1 fruit fly cellular context compared by ENCODE assay signal in the genomic region with DNA sequence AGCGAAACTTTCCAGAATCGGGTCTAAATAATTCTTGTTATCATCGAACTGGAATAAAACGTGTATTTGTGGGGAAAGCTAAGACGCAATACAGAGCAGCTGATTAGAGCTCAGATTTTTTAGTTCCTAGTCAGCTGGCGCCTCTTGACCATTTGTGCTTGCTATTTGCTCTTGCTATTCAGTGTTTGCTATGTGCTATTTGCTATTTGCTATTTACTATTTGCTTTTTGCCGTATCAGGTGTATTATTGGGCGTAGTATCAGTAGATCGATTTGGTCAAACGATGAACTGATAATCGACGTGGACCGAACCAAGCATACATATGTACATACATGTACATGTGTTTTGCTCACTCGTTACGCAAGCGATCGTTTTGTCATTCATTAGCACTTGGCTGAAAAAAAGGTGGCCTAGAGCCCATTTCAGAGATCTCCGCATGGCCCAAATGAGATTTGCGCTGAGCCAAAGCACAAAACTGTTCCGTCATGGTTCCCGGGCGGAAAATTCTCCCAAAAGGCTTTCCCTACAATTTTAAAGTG.
A peak's percentile ranks its signal among the peaks of the same experiment; 100 is the strongest.
TF ChIP-seq lines count a peak whose summit lies in the region.

No protein-coding gene starts in this region.

TF ChIP-seq in whole organism, embryonic, 481 proteins besides CTCF, POLR2A, EP300 and RAD21 (continued from another document):
- TF ChIP-seq CG11695 (GFP tag; IDR thresholded peaks at IDR 0.05; lab: Robert Waterston, UW): peak; percentile 65; the same call in 1 of the 3 replicates
- no peak for TF ChIP-seq HmgD (GFP tag; optimal IDR thresholded peaks at IDR 0.05; lab: Kevin White, UChicago)
- peak; percentile 60 for TF ChIP-seq tio (GFP tag; optimal IDR thresholded peaks at IDR 0.05; lab: Kevin White, UChicago)
- no peak for TF ChIP-seq CG4360 (GFP tag; IDR thresholded peaks at IDR 0.05; lab: Robert Waterston, UW)
- no peak for TF ChIP-seq CG15479 (GFP tag; optimal IDR thresholded peaks at IDR 0.05; lab: Kevin White, UChicago)
- no peak for TF ChIP-seq CG8478 (optimal IDR thresholded peaks at IDR 0.05; lab: Kevin White, UChicago)
- TF ChIP-seq CG3995 (GFP tag; optimal IDR thresholded peaks at IDR 0.05; lab: Kevin White, UChicago): no peak
- no peak for TF ChIP-seq CG6683 (GFP tag; optimal IDR thresholded peaks at IDR 0.05; lab: Kevin White, UChicago)
- TF ChIP-seq CG17186 (GFP tag; optimal IDR thresholded peaks at IDR 0.05; lab: Kevin White, UChicago): no peak
- TF ChIP-seq pho (GFP tag; optimal IDR thresholded peaks at IDR 0.05; lab: Kevin White, UChicago): peak; percentile 72
- no peak for TF ChIP-seq CG7745 (tag; optimal IDR thresholded peaks at IDR 0.05; lab: Kevin White, UChicago)
- peak; percentile 80 for TF ChIP-seq CG10543 (GFP tag; optimal IDR thresholded peaks at IDR 0.05; lab: Kevin White, UChicago)
- TF ChIP-seq Atf-2 (GFP tag; optimal IDR thresholded peaks at IDR 0.05; lab: Kevin White, UChicago): no peak
- TF ChIP-seq CG14860 (GFP tag; IDR thresholded peaks at IDR 0.05; lab: Robert Waterston, UW; ENCODE audit: partially characterized antibody): no peak
- no peak for TF ChIP-seq CG11696 (GFP tag; IDR thresholded peaks at IDR 0.05; lab: Robert Waterston, UW)
- peak; percentile 3 for TF ChIP-seq shn (GFP tag; optimal IDR thresholded peaks at IDR 0.05; lab: Kevin White, UChicago)
- TF ChIP-seq dpn (GFP tag; optimal IDR thresholded peaks at IDR 0.05; lab: Kevin White, UChicago): peak in 1 of 2 experiments; percentile 55
- TF ChIP-seq CG10462 (GFP tag; optimal IDR thresholded peaks at IDR 0.05; lab: Kevin White, UChicago): no peak
- TF ChIP-seq corto (GFP tag; optimal IDR thresholded peaks at IDR 0.05; lab: Kevin White, UChicago): no peak
- TF ChIP-seq Kr (GFP tag; optimal IDR thresholded peaks at IDR 0.05; lab: Kevin White, UChicago): no peak
- peak; percentile 63 for TF ChIP-seq gem (tag; optimal IDR thresholded peaks at IDR 0.05; lab: Kevin White, UChicago)
- no peak for TF ChIP-seq CG17802 (tag; optimal IDR thresholded peaks at IDR 0.05; lab: Kevin White, UChicago)
- no peak for TF ChIP-seq Eip74EF (GFP tag; optimal IDR thresholded peaks at IDR 0.05; lab: Kevin White, UChicago)
- TF ChIP-seq Dref (GFP tag; IDR thresholded peaks at IDR 0.05; lab: Robert Waterston, UW): no peak
- no peak for TF ChIP-seq gt (GFP tag; IDR thresholded peaks at IDR 0.05; lab: Robert Waterston, UW)
- no peak for TF ChIP-seq Nf-YB (GFP tag; optimal IDR thresholded peaks at IDR 0.05; lab: Kevin White, UChicago)
- TF ChIP-seq CG8765 (GFP tag; IDR thresholded peaks at IDR 0.05; lab: Robert Waterston, UW): no peak
- peak; percentile 22 for TF ChIP-seq Bteb2 (GFP tag; optimal IDR thresholded peaks at IDR 0.05; lab: Kevin White, UChicago)
- no peak for TF ChIP-seq pros (GFP tag; optimal IDR thresholded peaks at IDR 0.05; lab: Kevin White, UChicago)
- no peak for TF ChIP-seq CG14667 (GFP tag; IDR thresholded peaks at IDR 0.05; lab: Robert Waterston, UW)
- TF ChIP-seq Mad (GFP tag; optimal IDR thresholded peaks at IDR 0.05; lab: Kevin White, UChicago): peak; percentile 29
- TF ChIP-seq CG9727 (GFP tag; optimal IDR thresholded peaks at IDR 0.05; lab: Kevin White, UChicago): peak; percentile 53
- 0 out of 3 replicates have a peak, but pooled peaks have one; percentile 21 for TF ChIP-seq z (GFP tag; IDR thresholded peaks at IDR 0.05; lab: Robert Waterston, UW)
- TF ChIP-seq Oaz (GFP tag; IDR thresholded peaks at IDR 0.05; lab: Robert Waterston, UW): no peak
- TF ChIP-seq CG12769 (tag; optimal IDR thresholded peaks at IDR 0.05; lab: Kevin White, UChicago): peak; percentile 74
- peak; percentile 69 for TF ChIP-seq CG18599 (GFP tag; optimal IDR thresholded peaks at IDR 0.05; lab: Kevin White, UChicago)
- TF ChIP-seq Hmx (GFP tag; optimal IDR thresholded peaks at IDR 0.05; lab: Kevin White, UChicago): no peak
- TF ChIP-seq CG3838 (GFP tag; optimal IDR thresholded peaks at IDR 0.05; lab: Kevin White, UChicago): peak; percentile 7
- TF ChIP-seq CG8281 (tag; optimal IDR thresholded peaks at IDR 0.05; lab: Kevin White, UChicago): no peak
- TF ChIP-seq CG12071 (GFP tag; optimal IDR thresholded peaks at IDR 0.05; lab: Kevin White, UChicago): peak; percentile 63
- TF ChIP-seq Hsf (GFP tag; optimal IDR thresholded peaks at IDR 0.05; lab: Kevin White, UChicago): peak; percentile 3
- TF ChIP-seq CG6791 (GFP tag; IDR thresholded peaks at IDR 0.05; lab: Robert Waterston, UW; ENCODE audit: partially characterized antibody): no peak
- TF ChIP-seq h (optimal IDR thresholded peaks at IDR 0.05; lab: Kevin White, UChicago): no peak
- peak; percentile 13 for TF ChIP-seq CG4854 (GFP tag; optimal IDR thresholded peaks at IDR 0.05; lab: Kevin White, UChicago)
- TF ChIP-seq Ptx1 (GFP tag; IDR thresholded peaks at IDR 0.05; lab: Robert Waterston, UW): 0 out of 2 replicates have a peak, but pooled peaks have one; percentile 15
- TF ChIP-seq ara (GFP tag; IDR thresholded peaks at IDR 0.05; lab: Robert Waterston, UW): no peak
- TF ChIP-seq knrl (GFP tag; IDR thresholded peaks at IDR 0.05; lab: Robert Waterston, UW; ENCODE audit: partially characterized antibody): no peak
- peak; percentile 89 for TF ChIP-seq sens (GFP tag; lab: Kevin White, UChicago)
- TF ChIP-seq ems (GFP tag; optimal IDR thresholded peaks at IDR 0.05; lab: Kevin White, UChicago): no peak
- TF ChIP-seq sim (GFP tag; IDR thresholded peaks at IDR 0.05; lab: Robert Waterston, UW): no peak
- no peak for TF ChIP-seq az2 (GFP tag; optimal IDR thresholded peaks at IDR 0.05; lab: Kevin White, UChicago)
- TF ChIP-seq inv (GFP tag; IDR thresholded peaks at IDR 0.05; lab: Robert Waterston, UW; ENCODE audit: partially characterized antibody): no peak
- peak; percentile 82 for TF ChIP-seq seq (GFP tag; IDR thresholded peaks at IDR 0.05; lab: Robert Waterston, UW)
- TF ChIP-seq CG32767 (GFP tag; IDR thresholded peaks at IDR 0.05; lab: Robert Waterston, UW): no peak
- no peak for TF ChIP-seq CG2199 (GFP tag; IDR thresholded peaks at IDR 0.05; lab: Robert Waterston, UW)
- no peak for TF ChIP-seq stwl (tag; optimal IDR thresholded peaks at IDR 0.05; lab: Kevin White, UChicago)
- TF ChIP-seq al (GFP tag; IDR thresholded peaks at IDR 0.05; lab: Robert Waterston, UW): peak; percentile 5; the same call in 1 of the 2 replicates
- peak; percentile 31 for TF ChIP-seq CG11504 (tag; optimal IDR thresholded peaks at IDR 0.05; lab: Kevin White, UChicago)
- TF ChIP-seq bcd (GFP tag; optimal IDR thresholded peaks at IDR 0.05; lab: Kevin White, UChicago): peak; percentile 5
- TF ChIP-seq CG17328 (GFP tag; IDR thresholded peaks at IDR 0.05; lab: Robert Waterston, UW): peak; percentile 56; the same call in 1 of the 2 replicates
- TF ChIP-seq CG16779 (GFP tag; IDR thresholded peaks at IDR 0.05; lab: Robert Waterston, UW): 0 out of 2 replicates have a peak, but pooled peaks have one; percentile 37
- peak; percentile 9 for TF ChIP-seq Hr3 (GFP tag; optimal IDR thresholded peaks at IDR 0.05; lab: Kevin White, UChicago)
- peak; percentile 61; the same call in 1 of the 3 replicates for TF ChIP-seq CG6175 (GFP tag; IDR thresholded peaks at IDR 0.05; lab: Robert Waterston, UW)
- TF ChIP-seq Antp (GFP tag; optimal IDR thresholded peaks at IDR 0.05; lab: Kevin White, UChicago): no peak
- TF ChIP-seq fru (optimal IDR thresholded peaks at IDR 0.05; lab: Kevin White, UChicago): no peak
- TF ChIP-seq CG13296 (GFP tag; optimal IDR thresholded peaks at IDR 0.05; lab: Kevin White, UChicago): peak; percentile 65
- TF ChIP-seq da (GFP tag; optimal IDR thresholded peaks at IDR 0.05; lab: Kevin White, UChicago): peak; percentile 54
- TF ChIP-seq bsh (GFP tag; optimal IDR thresholded peaks at IDR 0.05; lab: Kevin White, UChicago): peak in 1 of 2 experiments; percentile 52
- TF ChIP-seq CG34422 (GFP tag; IDR thresholded peaks at IDR 0.05; lab: Robert Waterston, UW): no peak
- TF ChIP-seq CG8388 (GFP tag; optimal IDR thresholded peaks at IDR 0.05; lab: Kevin White, UChicago): no peak
- TF ChIP-seq Dll (GFP tag; IDR thresholded peaks at IDR 0.05; lab: Robert Waterston, UW; ENCODE audit: partially characterized antibody): no peak
- no peak for TF ChIP-seq CG7839 (tag; optimal IDR thresholded peaks at IDR 0.05; lab: Kevin White, UChicago)
- TF ChIP-seq Stat92E (GFP tag; optimal IDR thresholded peaks at IDR 0.05; lab: Kevin White, UChicago): no peak
- TF ChIP-seq mirr (GFP tag; optimal IDR thresholded peaks at IDR 0.05; lab: Kevin White, UChicago): peak; percentile 41
- no peak for TF ChIP-seq MTF-1 (GFP tag; optimal IDR thresholded peaks at IDR 0.05; lab: Kevin White, UChicago; ENCODE audit: borderline replicate concordance)
- peak; percentile 41; the same call in 1 of the 2 replicates for TF ChIP-seq Atf6 (GFP tag; IDR thresholded peaks at IDR 0.05; lab: Robert Waterston, UW)
- TF ChIP-seq Hand (GFP tag; optimal IDR thresholded peaks at IDR 0.05; lab: Kevin White, UChicago): no peak
- TF ChIP-seq CG2678 (tag; optimal IDR thresholded peaks at IDR 0.05; lab: Kevin White, UChicago): peak; percentile 68
- TF ChIP-seq CG10209 (GFP tag; optimal IDR thresholded peaks at IDR 0.05; lab: Kevin White, UChicago): peak; percentile 61
- TF ChIP-seq HHEX (GFP tag; optimal IDR thresholded peaks at IDR 0.05; lab: Kevin White, UChicago): peak; percentile 70
- no peak for TF ChIP-seq Doc2 (GFP tag; IDR thresholded peaks at IDR 0.05; lab: Robert Waterston, UW)
- TF ChIP-seq Med (GFP tag; lab: Kevin White, UChicago): peak; percentile 93
- TF ChIP-seq crc (GFP tag; optimal IDR thresholded peaks at IDR 0.05; lab: Kevin White, UChicago): no peak
- TF ChIP-seq Chrac-16 (GFP tag; optimal IDR thresholded peaks at IDR 0.05; lab: Kevin White, UChicago): no peak
- TF ChIP-seq ato (GFP tag; IDR thresholded peaks at IDR 0.05; lab: Robert Waterston, UW; ENCODE audit: partially characterized antibody): no peak
- TF ChIP-seq Sry-β (GFP tag; optimal IDR thresholded peaks at IDR 0.05; lab: Kevin White, UChicago): no peak
- TF ChIP-seq CG12391 (tag; optimal IDR thresholded peaks at IDR 0.05; lab: Kevin White, UChicago): peak; percentile 2
- TF ChIP-seq Xbp1 (GFP tag; optimal IDR thresholded peaks at IDR 0.05; lab: Kevin White, UChicago): no peak
- no peak for TF ChIP-seq trem (tag; optimal IDR thresholded peaks at IDR 0.05; lab: Kevin White, UChicago)
